Worm (Caenorhabditis elegans) whole organism, mixed stage, embryonic: ENCODE results near the gene degl-1.

Experiments used
- elt-3 ChIP-seq: fragments of 150-350 bp; optimal IDR thresholded peaks from 2 replicates; lab custom pipeline; 2014; ENCODE audit warnings: missing biosample characterization, missing genetic modification characterization
- ham-2 ChIP-seq: fragments of 200-800 bp; sonication (Bioruptor generic); optimal IDR thresholded peaks from 2 replicates; lab custom pipeline; 2018; ENCODE audit warnings: mild to moderate bottlenecking, missing genetic modification characterization, missing compliant biosample characterization
- mab-5 ChIP-seq: fragments of 150-350 bp; optimal IDR thresholded peaks from 2 replicates; lab custom pipeline; 2014; ENCODE audit warnings: missing biosample characterization, missing genetic modification characterization
- mep-1 ChIP-seq: fragments of 150-350 bp; optimal IDR thresholded peaks from 2 replicates; lab custom pipeline; 2017; ENCODE audit warnings: missing biosample characterization, missing genetic modification reagents, missing genetic modification characterization, inconsistent platforms
- nhr-28 ChIP-seq: fragments of 150-350 bp; optimal IDR thresholded peaks from 2 replicates; lab custom pipeline; 2014; ENCODE audit warnings: missing biosample characterization, missing genetic modification characterization
- unc-62 ChIP-seq: fragments of 150-350 bp; optimal IDR thresholded peaks from 2 replicates; lab custom pipeline; 2014; ENCODE audit warnings: missing biosample characterization, missing genetic modification reagents, missing genetic modification characterization
- zip-8 ChIP-seq: fragments of 150-350 bp; optimal IDR thresholded peaks from 2 replicates; lab custom pipeline; 2014; ENCODE audit warnings: missing biosample characterization, missing genetic modification characterization

Gene degl-1

DNA sequence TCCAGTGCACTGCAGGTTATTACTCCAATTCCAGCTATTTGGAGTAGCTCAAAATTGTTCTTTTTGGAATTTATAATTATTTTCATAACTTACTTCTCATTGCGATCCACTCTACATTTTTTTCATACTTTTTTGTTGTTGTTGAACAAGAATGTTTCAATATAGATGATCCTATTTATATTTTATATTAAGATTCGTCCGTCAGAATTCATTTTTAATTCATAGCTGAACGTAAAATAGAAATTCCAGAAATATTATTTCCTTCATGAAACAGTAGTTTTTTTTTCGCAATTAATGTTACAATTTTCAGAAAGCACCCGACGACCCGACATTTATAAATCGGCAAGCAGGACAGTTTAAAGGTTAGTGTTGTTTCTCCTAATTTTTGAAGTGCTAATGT is 43.0 kb downstream of the degl-1 start, which contains the start of gene Y57G11C.42:
Y57G11C.42 (plus strand) TSS at position 301 of the 400 bp plus-strand sequence.
- no peak for TF ChIP-seq elt-3 (tag; lab: Kevin White, UChicago)
- TF ChIP-seq mep-1 (tag; lab: Kevin White, UChicago), result no peak
- no peak for TF ChIP-seq mab-5
- TF ChIP-seq zip-8 (tag; lab: Kevin White, UChicago), result no peak
- no peak for TF ChIP-seq ham-2 (GFP tag; lab: Kevin White, UChicago)
- no peak for TF ChIP-seq nhr-28 (tag; lab: Kevin White, UChicago)
- no peak for TF ChIP-seq unc-62 (GFP tag; lab: Kevin White, UChicago)
